Worm (Caenorhabditis elegans) whole organism, L1 larva: Measurements from ENCODE around the gene ZK1236.5.
A peak's percentile ranks its signal among the peaks of the same experiment; 100 is the strongest.

Experiments used
- C04F5.9 ChIP-seq: sonication (generic microtip); optimal IDR thresholded peaks from 2 replicates; lab custom pipeline; 2016; ENCODE audit warnings: missing genetic modification characterization, missing compliant biosample characterization
- Y116A8C.19 ChIP-seq: sonication (generic microtip); optimal IDR thresholded peaks from 2 replicates; lab custom pipeline; 2016; ENCODE audit warnings: missing compliant biosample characterization, missing genetic modification characterization, borderline replicate concordance
- aha-1 ChIP-seq: fragments of 150-350 bp; optimal IDR thresholded peaks from 2 replicates; lab custom pipeline; 2014; ENCODE audit warnings: missing biosample characterization, missing genetic modification characterization
- alr-1 ChIP-seq: fragments of 200-800 bp; sonication (Bioruptor generic); optimal IDR thresholded peaks from 2 replicates; lab custom pipeline; 2018; ENCODE audit warnings: borderline replicate concordance, mild to moderate bottlenecking, missing genetic modification characterization, missing compliant biosample characterization
- ama-1 ChIP-seq: fragments of 150-350 bp; optimal IDR thresholded peaks from 2 replicates; lab custom pipeline; 2014
- blmp-1 ChIP-seq: fragments of 150-350 bp; optimal IDR thresholded peaks from 2 replicates; lab custom pipeline; 2014; ENCODE audit warnings: missing biosample characterization, missing genetic modification characterization
- dpl-1 ChIP-seq, 3 experiments: fragments of 150-350 bp in 2 of 3; sonication (generic microtip) in 1 of 3; optimal IDR thresholded peaks; 2 replicates each; lab custom pipeline; 2014 to 2017; ENCODE audit warnings: missing biosample characterization in 3 of 3, missing genetic modification characterization in 3 of 3, missing genetic modification reagents in 3 of 3
- dsc-1 ChIP-seq: sonication (generic microtip); optimal IDR thresholded peaks from 2 replicates; lab custom pipeline; 2016; ENCODE audit warnings: mild to moderate bottlenecking, missing genetic modification characterization, missing compliant biosample characterization
- efl-1 ChIP-seq, 4 experiments: fragments of 150-350 bp; optimal IDR thresholded peaks in 3 of 4; peaks in 1 of 4; 1 replicate in 1 of 4; 2 replicates in 3 of 4; lab custom pipeline; 2014; ENCODE audit warnings: missing biosample characterization in 2 of 4, missing genetic modification characterization in 2 of 4, missing genetic modification reagents in 2 of 4
- egl-13 ChIP-seq: sonication (generic microtip); optimal IDR thresholded peaks from 2 replicates; lab custom pipeline; 2016; ENCODE audit warnings: missing genotype, missing genetic modification reagents, missing genetic modification characterization, missing compliant biosample characterization
- elt-2 ChIP-seq: sonication (generic microtip); optimal IDR thresholded peaks from 2 replicates; lab custom pipeline; 2016; ENCODE audit warnings: missing genetic modification characterization, mild to moderate bottlenecking, inconsistent platforms, missing compliant biosample characterization, missing genetic modification reagents
- elt-3 ChIP-seq, 6 experiments: fragments of 150-350 bp in 1 of 6; sonication (generic microtip); optimal IDR thresholded peaks; 2 replicates each; lab custom pipeline; 2017 to 2018; ENCODE audit warnings: missing biosample characterization in 6 of 6, missing genetic modification characterization in 6 of 6, inconsistent platforms in 1 of 6
- ets-5 ChIP-seq: fragments of 200-800 bp; sonication (Bioruptor generic); IDR thresholded peaks from 2 replicates; pipeline ENCODE4 v1.3.6; 2022; ENCODE audit warnings: missing genetic modification characterization, missing compliant biosample characterization
- fkh-8 ChIP-seq: sonication (generic microtip); optimal IDR thresholded peaks from 2 replicates; lab custom pipeline; 2016; ENCODE audit warnings: mild to moderate bottlenecking, missing genetic modification characterization, missing compliant biosample characterization
- fos-1 ChIP-seq: fragments of 150-350 bp; optimal IDR thresholded peaks from 2 replicates; lab custom pipeline; 2014; ENCODE audit warnings: missing biosample characterization, missing genetic modification characterization
- hlh-17 ChIP-seq: fragments of 200-800 bp; sonication (Bioruptor generic); optimal IDR thresholded peaks from 2 replicates; lab custom pipeline; 2018; ENCODE audit warnings: missing genetic modification characterization, mild to moderate bottlenecking, missing compliant biosample characterization, moderate library complexity, borderline replicate concordance
- irx-1 ChIP-seq: sonication (generic microtip); optimal IDR thresholded peaks from 2 replicates; lab custom pipeline; 2016; ENCODE audit warnings: missing genetic modification characterization, missing compliant biosample characterization
- mdl-1 ChIP-seq, 2 experiments: fragments of 150-350 bp; optimal IDR thresholded peaks; 2 replicates each; lab custom pipeline; 2014 to 2017; ENCODE audit warnings: missing biosample characterization in 2 of 2, missing genetic modification characterization in 2 of 2, inconsistent platforms in 1 of 2
- nhr-11 ChIP-seq: fragments of 150-350 bp; optimal IDR thresholded peaks from 2 replicates; lab custom pipeline; 2014; ENCODE audit warnings: missing biosample characterization, missing genetic modification characterization
- nhr-19 ChIP-seq: fragments of 200-800 bp; sonication (Bioruptor generic); conservative IDR thresholded peaks from 2 replicates; pipeline ENCODE4 v1.3.6; 2022; ENCODE audit warnings: missing genetic modification characterization, missing compliant biosample characterization
- nhr-237 ChIP-seq: fragments of 150-350 bp; optimal IDR thresholded peaks from 2 replicates; lab custom pipeline; 2014; ENCODE audit warnings: missing biosample characterization, missing genetic modification characterization
- nhr-28 ChIP-seq: fragments of 150-350 bp; optimal IDR thresholded peaks from 2 replicates; lab custom pipeline; 2014; ENCODE audit warnings: missing biosample characterization, missing genetic modification characterization
- nhr-47 ChIP-seq: sonication (generic microtip); optimal IDR thresholded peaks from 2 replicates; lab custom pipeline; 2016; ENCODE audit warnings: mild to moderate bottlenecking, missing genetic modification characterization, moderate library complexity, missing compliant biosample characterization
- nhr-77 ChIP-seq: fragments of 150-350 bp; optimal IDR thresholded peaks from 2 replicates; lab custom pipeline; 2014; ENCODE audit warnings: missing biosample characterization, missing genetic modification characterization
- nhr-84 ChIP-seq: sonication (generic microtip); optimal IDR thresholded peaks from 2 replicates; lab custom pipeline; 2017; ENCODE audit warnings: missing biosample characterization, missing genetic modification characterization
- nhr-90 ChIP-seq: sonication (generic microtip); optimal IDR thresholded peaks from 2 replicates; lab custom pipeline; 2016; ENCODE audit warnings: mild to moderate bottlenecking, missing genetic modification characterization, missing compliant biosample characterization; ENCODE audit not compliant: poor library complexity
- pqm-1 ChIP-seq: sonication (generic microtip); optimal IDR thresholded peaks from 3 replicates; lab custom pipeline; 2017; ENCODE audit warnings: missing biosample characterization, missing genetic modification characterization
- sup-37 ChIP-seq: fragments of 200-800 bp; sonication (Bioruptor generic); optimal IDR thresholded peaks from 2 replicates; lab custom pipeline; 2018; ENCODE audit warnings: mild to moderate bottlenecking, missing genetic modification characterization, missing compliant biosample characterization
- tlp-1 ChIP-seq: fragments of 150-350 bp; optimal IDR thresholded peaks from 2 replicates; lab custom pipeline; 2014; ENCODE audit warnings: missing biosample characterization, missing genetic modification characterization
- unc-62 ChIP-seq: fragments of 150-350 bp; optimal IDR thresholded peaks from 2 replicates; lab custom pipeline; 2014; ENCODE audit warnings: missing biosample characterization, missing genetic modification reagents, missing genetic modification characterization
- ztf-11 ChIP-seq, 2 experiments: sonication (generic microtip); optimal IDR thresholded peaks; 2 replicates each; lab custom pipeline; 2016 to 2017; ENCODE audit warnings: missing genetic modification characterization in 2 of 2, missing biosample characterization in 1 of 2, missing compliant biosample characterization in 1 of 2

ZK1236.5 gene

ce11 chrIII:8480355-8480754, 48.3 kb upstream of the ZK1236.5 start, which contains the start of gene F42H10.6:
F42H10.6 (minus strand) TSS chrIII:8480455.
- TF ChIP-seq dpl-1 (GFP tag; optimal IDR thresholded peaks at IDR 0.05; lab: Kevin White, UChicago) (no peak), ets-5 (GFP tag; lab: Robert Waterston, UW) (no peak), fkh-8 (tag; lab: Kevin White, UChicago) (no peak), aha-1 (tag; lab: Kevin White, UChicago) (no peak), C04F5.9 (tag; lab: Kevin White, UChicago) (no peak), nhr-28 (tag; lab: Kevin White, UChicago) (no peak), efl-1 (optimal IDR thresholded peaks at IDR 0.05; lab: Kevin White, UChicago) (no peak), efl-1 (GFP tag; optimal IDR thresholded peaks at IDR 0.05 in 1 of 2; lab: Kevin White, UChicago) (no peak), nhr-237 (tag; lab: Kevin White, UChicago) (no peak), nhr-19 (GFP tag; lab: Robert Waterston, UW) (no peak), nhr-77 (no peak), alr-1 (tag; lab: Kevin White, UChicago) (no peak), dsc-1 (no peak), ztf-11 (tag; optimal IDR thresholded peaks at IDR 0.05; lab: Kevin White, UChicago) (no peak), nhr-84 (no peak), irx-1 (tag; lab: Kevin White, UChicago) (no peak)

ce11 chrIII:8479322-8479864, 47.4 kb upstream of the ZK1236.5 start:
- peak; percentile 15 for TF ChIP-seq pqm-1 (tag; lab: Kevin White, UChicago)
- no peak for TF ChIP-seq irx-1 (tag; lab: Kevin White, UChicago)
- peak; percentile 73 for TF ChIP-seq elt-2
- TF ChIP-seq, all 84 proteins: peak for 2

DNA sequence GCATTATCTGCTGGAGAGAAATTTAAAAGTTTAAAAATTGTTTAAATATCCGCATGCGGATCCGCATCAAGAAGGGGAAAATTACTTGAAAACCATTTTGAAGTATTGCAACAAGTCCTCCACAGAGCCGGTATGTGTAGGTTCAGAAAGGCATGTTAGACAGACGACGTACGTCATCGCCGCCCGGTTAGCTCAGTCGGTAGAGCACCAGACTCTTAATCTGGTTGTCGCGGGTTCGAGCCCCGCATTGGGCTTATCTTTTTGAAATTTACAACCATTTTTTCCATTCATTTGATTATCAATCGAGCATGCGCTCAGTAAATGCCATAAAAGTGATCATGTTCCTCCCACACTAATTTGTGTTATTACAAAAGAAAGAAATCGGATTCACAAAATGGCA, 41.3 kb upstream of the ZK1236.5 start:
- no peak for TF ChIP-seq unc-62 (GFP tag; lab: Kevin White, UChicago)
- no peak for TF ChIP-seq blmp-1 (tag; lab: Kevin White, UChicago)
- TF ChIP-seq dpl-1 (GFP tag; optimal IDR thresholded peaks at IDR 0.05; lab: Kevin White, UChicago), result no peak
- TF ChIP-seq aha-1 (tag; lab: Kevin White, UChicago), result no peak
- no peak for TF ChIP-seq nhr-77
- TF ChIP-seq sup-37 (GFP tag; lab: Kevin White, UChicago), result no peak
- no peak for TF ChIP-seq tlp-1 (tag; lab: Kevin White, UChicago)
- no peak for TF ChIP-seq nhr-90
- TF ChIP-seq fos-1, result no peak
- TF ChIP-seq mdl-1 (tag; optimal IDR thresholded peaks at IDR 0.05; lab: Kevin White, UChicago), result no peak
- no peak for TF ChIP-seq nhr-47 (tag; lab: Kevin White, UChicago)
- no peak for TF ChIP-seq ama-1 (lab: Kevin White, UChicago)
- no peak for TF ChIP-seq elt-3 (tag; optimal IDR thresholded peaks at IDR 0.05; lab: Kevin White, UChicago)
- TF ChIP-seq nhr-11 (tag; lab: Kevin White, UChicago), result no peak
- no peak for TF ChIP-seq egl-13

DNA sequence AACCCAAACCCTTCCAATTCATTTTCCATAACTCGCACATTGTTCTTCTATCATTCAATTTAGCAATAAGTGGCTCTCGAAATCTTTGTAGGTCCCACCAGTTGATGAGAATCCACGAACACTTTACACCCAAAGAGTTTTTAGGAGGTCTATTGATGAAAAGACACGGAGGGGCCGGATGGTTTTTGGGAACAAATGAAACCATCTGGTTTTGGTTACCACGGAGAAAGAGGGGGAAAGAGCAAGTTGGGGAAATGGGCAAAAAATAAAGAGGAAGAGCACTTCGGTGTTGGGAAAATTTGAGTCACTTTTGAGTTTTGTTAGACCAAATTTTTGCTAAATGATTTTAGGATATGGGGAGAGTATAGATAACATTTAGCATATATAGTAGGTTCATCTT, 35.5 kb upstream of the ZK1236.5 start:
- peak; percentile 51 for TF ChIP-seq dsc-1
- TF ChIP-seq hlh-17 (GFP tag; lab: Kevin White, UChicago), result no peak

DNA sequence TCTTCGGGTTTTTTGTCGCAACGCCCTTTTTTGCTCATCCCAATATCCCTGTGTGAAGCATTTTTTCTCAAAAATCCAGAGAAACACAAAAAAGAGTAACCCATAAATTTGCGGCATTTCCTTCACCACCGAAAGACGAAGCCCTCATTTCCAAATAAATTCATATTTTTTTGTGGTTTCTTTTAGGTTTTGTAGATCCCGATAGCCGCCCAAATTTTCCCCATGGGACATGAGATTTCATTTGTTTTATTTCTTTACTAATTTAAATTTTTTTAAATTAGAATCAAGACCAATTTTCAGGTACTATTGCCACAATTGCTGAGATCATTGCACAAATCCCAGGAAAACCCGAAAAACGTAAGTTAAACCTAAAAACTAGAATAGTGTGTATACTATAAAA, 34.7 kb upstream of the ZK1236.5 start, which contains the start of gene mig-39:
Gene mig-39 (plus strand): TSS at position 301 of the 400 bp plus-strand sequence.
- no peak for TF ChIP-seq Y116A8C.19 (tag; lab: Kevin White, UChicago)
- TF ChIP-seq ztf-11 (tag; optimal IDR thresholded peaks at IDR 0.05; lab: Kevin White, UChicago), result no peak
- TF ChIP-seq efl-1 (optimal IDR thresholded peaks at IDR 0.05; lab: Kevin White, UChicago), result no peak
- no peak for TF ChIP-seq efl-1 (GFP tag; optimal IDR thresholded peaks at IDR 0.05 in 1 of 2; lab: Kevin White, UChicago)
- TF ChIP-seq sup-37 (GFP tag; lab: Kevin White, UChicago), result no peak
